Fruit fly (Drosophila melanogaster): ENCODE measurements around the gene CG18304.

The CG18304 gene

DNA sequence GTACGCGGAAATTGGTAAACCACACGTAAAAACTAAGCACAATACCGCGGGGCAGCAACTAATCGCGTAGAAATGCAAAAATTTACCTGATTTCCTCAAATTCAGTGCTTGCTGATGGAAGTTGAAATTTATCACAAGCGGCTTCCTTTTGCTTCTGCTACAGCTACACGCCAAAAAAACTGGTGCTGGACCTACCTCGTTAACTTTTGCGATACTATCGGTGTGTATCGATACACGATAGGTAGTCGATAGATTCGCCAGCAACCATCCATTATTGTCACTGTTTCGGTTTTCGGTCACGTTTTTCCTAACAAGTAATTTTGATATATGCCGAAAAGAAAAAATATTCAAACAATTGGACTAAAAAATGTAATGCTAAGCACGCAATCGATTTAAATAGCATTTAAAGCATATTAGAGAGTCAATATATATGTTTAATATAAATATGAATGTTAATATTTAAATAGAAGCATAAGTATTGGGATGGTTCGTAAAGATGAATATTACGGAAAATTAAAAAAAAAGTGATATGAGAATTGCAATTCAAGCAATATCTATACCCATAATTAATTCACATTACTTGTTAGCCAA, 24.9 kb upstream of the CG18304 start, which contains the start of gene Sumo (continued):
- peak; percentile 35 for TF ChIP-seq CoRest (tag; optimal IDR thresholded peaks at IDR 0.05)
- peak; percentile 67 for TF ChIP-seq ci (GFP tag; IDR thresholded peaks at IDR 0.05)
- TF ChIP-seq CG13287 (GFP tag; IDR thresholded peaks at IDR 0.05; ENCODE audit: partially characterized antibody), result peak; percentile 94
- TF ChIP-seq abd-A (tag; optimal IDR thresholded peaks at IDR 0.05), result no peak
- TF ChIP-seq CG31224 (GFP tag; IDR thresholded peaks at IDR 0.05), result no peak
- TF ChIP-seq onecut (GFP tag; IDR thresholded peaks at IDR 0.05), result no peak
- no peak for TF ChIP-seq CG6765 (GFP tag; optimal IDR thresholded peaks at IDR 0.05)
- TF ChIP-seq CG9932 (GFP tag; IDR thresholded peaks at IDR 0.05), result peak; percentile 93
- peak; percentile 50 for TF ChIP-seq nmo (GFP tag; optimal IDR thresholded peaks at IDR 0.05)
- TF ChIP-seq CG12391 (tag; optimal IDR thresholded peaks at IDR 0.05), result peak; percentile 35
- no peak for TF ChIP-seq CG5953 (GFP tag; IDR thresholded peaks at IDR 0.05)
- peak; percentile 13 for TF ChIP-seq CG7839 (tag; optimal IDR thresholded peaks at IDR 0.05)
- no peak; the same call in 1 of the 2 replicates for TF ChIP-seq ranshi (GFP tag; IDR thresholded peaks at IDR 0.05)
- no peak for TF ChIP-seq H2.0 (GFP tag; IDR thresholded peaks at IDR 0.05)
- TF ChIP-seq vnd (GFP tag; IDR thresholded peaks at IDR 0.05; ENCODE audit: partially characterized antibody), result peak; percentile 99
- TF ChIP-seq HLHmδ (GFP tag; optimal IDR thresholded peaks at IDR 0.05), result no peak
- TF ChIP-seq lab (GFP tag; optimal IDR thresholded peaks at IDR 0.05), result no peak
- peak; percentile 13 for TF ChIP-seq Sox100B (GFP tag; optimal IDR thresholded peaks at IDR 0.05)
- no peak for TF ChIP-seq CG10654 (GFP tag; optimal IDR thresholded peaks at IDR 0.05)
- no peak for TF ChIP-seq CG3726 (GFP tag; IDR thresholded peaks at IDR 0.05)
- TF ChIP-seq Neu2 (GFP tag; optimal IDR thresholded peaks at IDR 0.05; ENCODE audit: borderline replicate concordance), result no peak

DNA sequence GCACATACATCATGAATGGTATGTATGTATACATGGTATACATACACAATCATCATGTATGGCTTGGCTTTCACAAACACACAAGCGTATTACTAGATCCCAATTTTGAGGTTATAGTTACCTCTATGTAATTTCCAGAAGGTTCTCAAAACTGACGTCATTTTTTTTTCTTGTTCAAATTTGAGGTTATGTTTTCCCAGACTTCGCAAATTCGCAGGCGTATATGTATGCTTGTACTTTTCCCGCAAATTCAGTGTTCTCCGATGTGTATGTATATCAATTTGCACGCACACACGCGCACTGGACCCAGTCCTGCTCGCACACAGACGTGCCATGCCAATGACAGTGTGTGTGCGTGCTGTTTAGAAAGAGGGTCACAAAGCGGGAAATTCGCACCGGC, 23.7 kb upstream of the CG18304 start:
- TF ChIP-seq Sox102F (GFP tag; optimal IDR thresholded peaks at IDR 0.05), result no peak
- peak; percentile 55 for TF ChIP-seq nom (GFP tag; optimal IDR thresholded peaks at IDR 0.05)
- peak; percentile 63 for TF ChIP-seq CG13894 (tag; optimal IDR thresholded peaks at IDR 0.05)
- peak; percentile 20; the same call in 1 of the 3 replicates for TF ChIP-seq row (GFP tag; IDR thresholded peaks at IDR 0.05)
- TF ChIP-seq Abd-B (GFP tag; optimal IDR thresholded peaks at IDR 0.05), result no peak
- peak; percentile 99 for TF ChIP-seq CG8290 (GFP tag; optimal IDR thresholded peaks at IDR 0.05)
- TF ChIP-seq CG8290 (tag; optimal IDR thresholded peaks at IDR 0.05), result peak; percentile 30 to 87
- peak; percentile 68 for TF ChIP-seq CG6791 (GFP tag; IDR thresholded peaks at IDR 0.05; ENCODE audit: partially characterized antibody)
- no peak for TF ChIP-seq Adf1 (GFP tag; IDR thresholded peaks at IDR 0.05)
- TF ChIP-seq rib (GFP tag; IDR thresholded peaks at IDR 0.05), result peak; percentile 29; the same call in 1 of the 2 replicates
- no peak for TF ChIP-seq sob (GFP tag; IDR thresholded peaks at IDR 0.05)
- TF ChIP-seq YL-1 (GFP tag; optimal IDR thresholded peaks at IDR 0.05), result peak; percentile 76
- TF ChIP-seq CG34224 (GFP tag; IDR thresholded peaks at IDR 0.05; ENCODE audit: partially characterized antibody), result peak; percentile 26; the same call in 1 of the 3 replicates
- TF ChIP-seq CG33557 (GFP tag; optimal IDR thresholded peaks at IDR 0.05), result no peak
- TF ChIP-seq CG4617 (GFP tag; optimal IDR thresholded peaks at IDR 0.05; ENCODE audit: borderline replicate concordance), result no peak
- TF ChIP-seq CG10431 (GFP tag; optimal IDR thresholded peaks at IDR 0.05), result peak; percentile 100
- TF ChIP-seq Nf-YC (tag; optimal IDR thresholded peaks at IDR 0.05), result peak; percentile 9
- peak; percentile 43 for TF ChIP-seq MESR4 (GFP tag; optimal IDR thresholded peaks at IDR 0.05)
- TF ChIP-seq Dfd (GFP tag; optimal IDR thresholded peaks at IDR 0.05), result no peak
- peak; percentile 2 for TF ChIP-seq HmgD (GFP tag; optimal IDR thresholded peaks at IDR 0.05)
- peak; percentile 9 for TF ChIP-seq CG13296 (GFP tag; optimal IDR thresholded peaks at IDR 0.05)
- TF ChIP-seq CG17328 (GFP tag; IDR thresholded peaks at IDR 0.05), result no peak
- TF ChIP-seq chm (GFP tag; IDR thresholded peaks at IDR 0.05), result peak; percentile 40; the same call in 1 of the 2 replicates
- no peak for TF ChIP-seq bbx (GFP tag; IDR thresholded peaks at IDR 0.05; ENCODE audit: partially characterized antibody)
- TF ChIP-seq CG8924 (tag; optimal IDR thresholded peaks at IDR 0.05), result peak; percentile 20
- TF ChIP-seq dmrt11E (tag; optimal IDR thresholded peaks at IDR 0.05), result no peak
- TF ChIP-seq eyg (GFP tag; optimal IDR thresholded peaks at IDR 0.05), result no peak
- TF ChIP-seq hkb (optimal IDR thresholded peaks at IDR 0.05), result no peak
- no peak for TF ChIP-seq hkb (GFP tag; IDR thresholded peaks at IDR 0.05)
